Worm (Caenorhabditis elegans): ENCODE data around the gene C03B1.17.

C03B1.17 gene

ce11 chrX:6416357-6417087 is 43.1 kb downstream of the C03B1.17 start, which contains the start of gene T22E5.6:
TSS of gene T22E5.6 (minus strand) at chrX:6416407.
- TF ChIP-seq tra-4 (tag; optimal IDR thresholded peaks at IDR 0.05) (no peak), tbx-37 (GFP tag; conservative IDR thresholded peaks at IDR 0.05) (no peak), hnd-1 (tag; optimal IDR thresholded peaks at IDR 0.05) (no peak), ets-7 (tag; optimal IDR thresholded peaks at IDR 0.05) (no peak), hmbx-1 (tag; optimal IDR thresholded peaks at IDR 0.05) (no peak), pes-1 (GFP tag; IDR thresholded peaks at IDR 0.05) (no peak), B0310.2 (tag; optimal IDR thresholded peaks at IDR 0.05) (no peak), tbx-11 (GFP tag; IDR thresholded peaks at IDR 0.05) (no peak), ama-1 (optimal IDR thresholded peaks at IDR 0.05) (no peak), aly-1 (tag; optimal IDR thresholded peaks at IDR 0.05) (no peak), ceh-36 (tag; optimal IDR thresholded peaks at IDR 0.05) (no peak)

DNA sequence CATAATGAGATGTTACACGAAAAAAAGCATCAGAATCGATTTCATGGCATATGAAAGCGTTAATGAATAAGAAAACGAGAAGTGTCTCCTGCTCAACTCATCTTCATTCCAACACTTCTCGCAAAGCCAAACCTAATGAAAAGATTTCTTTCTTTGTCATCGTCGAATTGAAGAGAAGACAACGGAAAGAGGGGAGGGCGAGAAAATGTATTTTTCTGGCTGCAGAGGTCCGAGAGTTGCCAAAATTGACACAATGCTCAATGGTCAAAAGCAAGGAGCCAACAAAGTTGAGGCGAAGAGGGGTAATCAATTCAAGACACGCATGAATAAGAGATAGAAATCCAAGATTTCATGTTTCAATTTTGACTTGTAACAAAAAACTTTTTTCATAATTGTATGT is 45.7 kb downstream of the C03B1.17 start:
- TF ChIP-seq tra-4 (tag; optimal IDR thresholded peaks at IDR 0.05) (no peak), flt-1 (GFP tag; IDR thresholded peaks at IDR 0.05) (no peak), tbx-37 (GFP tag; conservative IDR thresholded peaks at IDR 0.05) (no peak), ceh-13 (GFP tag; optimal IDR thresholded peaks at IDR 0.05) (no peak), hmg-4 (GFP tag; optimal IDR thresholded peaks at IDR 0.05) (no peak), tbx-11 (GFP tag; IDR thresholded peaks at IDR 0.05) (no peak), ama-1 (optimal IDR thresholded peaks at IDR 0.05) (no peak), hmbx-1 (tag; optimal IDR thresholded peaks at IDR 0.05) (no peak), F13C5.2 (tag; optimal IDR thresholded peaks at IDR 0.05) (no peak), hnd-1 (tag; optimal IDR thresholded peaks at IDR 0.05) (no peak), B0310.2 (tag; optimal IDR thresholded peaks at IDR 0.05) (no peak), ceh-36 (tag; optimal IDR thresholded peaks at IDR 0.05) (no peak), scrt-1 (GFP tag; IDR thresholded peaks at IDR 0.05) (no peak)

DNA sequence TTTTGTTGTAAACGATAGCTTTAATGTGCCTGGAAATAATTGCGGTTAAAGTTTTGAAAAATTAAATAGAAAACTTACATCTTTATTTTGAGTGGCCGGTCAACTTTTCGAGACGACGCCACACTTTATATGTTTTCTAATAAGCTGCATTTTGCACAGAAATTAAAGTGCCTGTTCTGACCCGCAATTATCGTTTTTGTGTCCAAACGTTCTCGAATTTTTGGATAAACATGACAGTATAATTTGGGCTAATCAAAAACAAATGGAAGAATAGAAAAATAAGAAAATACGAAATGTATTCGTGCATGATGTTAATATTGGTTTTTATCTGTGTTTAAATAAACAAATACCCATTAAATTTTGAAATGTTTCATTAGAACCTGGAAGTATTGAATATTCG is 47.2 kb downstream of the C03B1.17 start, which contains the start of gene K10C2.12:
TSS of gene K10C2.12 (minus strand) at position 101 of the 400 bp plus-strand sequence.
- TF ChIP-seq B0310.2 (tag; optimal IDR thresholded peaks at IDR 0.05) (no peak), ama-1 (optimal IDR thresholded peaks at IDR 0.05) (no peak), F13C5.2 (tag; optimal IDR thresholded peaks at IDR 0.05) (no peak), scrt-1 (GFP tag; IDR thresholded peaks at IDR 0.05) (no peak), hmbx-1 (tag; optimal IDR thresholded peaks at IDR 0.05) (no peak), aly-1 (tag; optimal IDR thresholded peaks at IDR 0.05) (no peak), sea-1 (GFP tag; conservative IDR thresholded peaks at IDR 0.05) (no peak), tbx-11 (GFP tag; IDR thresholded peaks at IDR 0.05) (no peak), pes-1 (GFP tag; IDR thresholded peaks at IDR 0.05) (no peak), ceh-13 (GFP tag; optimal IDR thresholded peaks at IDR 0.05) (no peak), hmg-4 (GFP tag; optimal IDR thresholded peaks at IDR 0.05) (no peak), tbx-37 (GFP tag; conservative IDR thresholded peaks at IDR 0.05) (no peak), ets-7 (tag; optimal IDR thresholded peaks at IDR 0.05) (no peak)
